Worm (Caenorhabditis elegans) whole organism, midembryonic: ENCODE results near the gene str-230.

Source experiments
- T22C8.4 ChIP-seq: fragments of 200-800 bp; sonication (Bioruptor generic); IDR thresholded peaks from 2 replicates; pipeline ENCODE4 v1.3.6; 2022; ENCODE audit warnings: missing genetic modification characterization, missing compliant biosample characterization
- cog-1 ChIP-seq: sonication (generic microtip); optimal IDR thresholded peaks from 2 replicates; lab custom pipeline; 2016; ENCODE audit warnings: missing genetic modification characterization, missing compliant biosample characterization
- flt-1 ChIP-seq: fragments of 200-800 bp; sonication (Bioruptor generic); IDR thresholded peaks from 2 replicates; pipeline ENCODE4 v1.3.6; 2022; ENCODE audit warnings: missing genetic modification characterization, missing compliant biosample characterization
- klf-2 ChIP-seq: fragments of 200-800 bp; sonication (Bioruptor generic); conservative IDR thresholded peaks from 2 replicates; pipeline ENCODE4 v1.3.6; 2022; ENCODE audit warnings: missing genetic modification reagents, missing genetic modification characterization, missing compliant biosample characterization
- med-1 ChIP-seq: sonication (generic microtip); optimal IDR thresholded peaks from 2 replicates; lab custom pipeline; 2017; ENCODE audit warnings: missing genetic modification characterization, mild to moderate bottlenecking, missing compliant biosample characterization, antibody characterized with exemption, missing genetic modification reagents; ENCODE audit not compliant: insufficient read depth
- ref-1 ChIP-seq: fragments of 200-800 bp; sonication (Bioruptor generic); conservative IDR thresholded peaks from 2 replicates; pipeline ENCODE4 v1.3.6; 2022; ENCODE audit warnings: missing genetic modification reagents, missing genetic modification characterization, missing compliant biosample characterization
- tab-1 ChIP-seq: fragments of 200-800 bp; sonication (Bioruptor generic); IDR thresholded peaks from 2 replicates; pipeline ENCODE4 v1.3.6; 2022; ENCODE audit warnings: missing genetic modification characterization, missing compliant biosample characterization
- ztf-23 ChIP-seq: fragments of 200-800 bp; sonication (Bioruptor generic); IDR thresholded peaks from 2 replicates; pipeline ENCODE4 v1.3.6; 2022; ENCODE audit warnings: missing genetic modification reagents, missing genetic modification characterization, missing compliant biosample characterization
- ztf-29 ChIP-seq: fragments of 200-800 bp; sonication (Bioruptor generic); IDR thresholded peaks from 2 replicates; pipeline ENCODE4 v1.3.6; 2022; ENCODE audit warnings: missing genetic modification reagents, missing genetic modification characterization, missing compliant biosample characterization

DNA sequence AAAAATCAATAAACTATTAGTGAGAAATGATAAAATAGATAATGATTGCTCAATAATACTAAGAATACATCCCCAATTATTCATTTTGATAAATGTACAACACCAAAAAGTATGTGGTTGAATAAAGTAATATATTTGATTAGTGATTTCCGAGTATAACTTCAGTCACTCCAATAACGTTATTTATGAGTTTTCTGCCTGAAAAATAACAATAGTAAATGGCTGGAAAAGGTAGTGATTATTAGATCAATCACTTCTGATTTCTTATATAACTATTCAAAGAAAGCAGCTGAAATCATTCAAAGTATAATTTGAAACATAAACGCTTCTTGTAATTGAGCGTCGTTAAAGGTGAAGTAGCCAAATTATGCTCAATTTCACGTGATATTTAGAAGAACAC is at the start of gene str-230:
- TF ChIP-seq T22C8.4 (GFP tag; lab: Robert Waterston, UW) (no peak), tab-1 (GFP tag; lab: Robert Waterston, UW) (no peak), klf-2 (no peak), ztf-29 (GFP tag; lab: Robert Waterston, UW) (no peak), cog-1 (tag; lab: Kevin White, UChicago) (no peak), ztf-23 (GFP tag; lab: Robert Waterston, UW) (no peak), med-1 (GFP tag; lab: Kevin White, UChicago) (no peak), flt-1 (GFP tag; lab: Robert Waterston, UW) (no peak), ref-1 (GFP tag; lab: Robert Waterston, UW) (no peak)
